Worm (Caenorhabditis elegans) whole organism, mixed stage, embryonic: ENCODE results near the gene K09C6.2.

ENCODE experiments used
- M03D4.4 ChIP-seq: sonication (generic microtip); optimal IDR thresholded peaks from 2 replicates; lab custom pipeline; 2017; ENCODE audit warnings: mild to moderate bottlenecking, missing genetic modification characterization, missing compliant biosample characterization
- bed-3 ChIP-seq: fragments of 200-800 bp; sonication (Bioruptor generic); optimal IDR thresholded peaks from 3 replicates; lab custom pipeline; 2018; ENCODE audit warnings: mild to moderate bottlenecking, missing genetic modification characterization, moderate library complexity, missing compliant biosample characterization
- blmp-1 ChIP-seq: fragments of 150-350 bp; optimal IDR thresholded peaks from 2 replicates; lab custom pipeline; 2014; ENCODE audit warnings: missing biosample characterization, missing genetic modification characterization
- ceh-39 ChIP-seq: fragments of 150-350 bp; optimal IDR thresholded peaks from 2 replicates; lab custom pipeline; 2014; ENCODE audit warnings: missing biosample characterization, missing genetic modification characterization
- ceh-43 ChIP-seq: fragments of 200-800 bp; sonication (Bioruptor generic); optimal IDR thresholded peaks from 2 replicates; lab custom pipeline; 2018; ENCODE audit warnings: mild to moderate bottlenecking, missing genetic modification characterization, moderate library complexity, missing compliant biosample characterization
- ceh-83 ChIP-seq: fragments of 200-800 bp; sonication (Bioruptor generic); optimal IDR thresholded peaks from 2 replicates; lab custom pipeline; 2018; ENCODE audit warnings: mild to moderate bottlenecking, missing genetic modification characterization, missing compliant biosample characterization
- cnd-1 ChIP-seq: fragments of 200-800 bp; sonication (Bioruptor generic); optimal IDR thresholded peaks from 2 replicates; lab custom pipeline; 2018; ENCODE audit warnings: mild to moderate bottlenecking, missing genetic modification characterization, missing compliant biosample characterization
- drap-1 ChIP-seq: fragments of 200-800 bp; sonication (Bioruptor generic); optimal IDR thresholded peaks from 3 replicates; lab custom pipeline; 2018; ENCODE audit warnings: mild to moderate bottlenecking, missing genetic modification characterization, missing compliant biosample characterization
- elt-1 ChIP-seq: sonication (generic microtip); optimal IDR thresholded peaks from 2 replicates; lab custom pipeline; 2017; ENCODE audit warnings: missing genetic modification characterization, mild to moderate bottlenecking, missing compliant biosample characterization, antibody characterized with exemption, moderate library complexity, borderline replicate concordance; ENCODE audit not compliant: insufficient read depth
- elt-3 ChIP-seq: fragments of 150-350 bp; optimal IDR thresholded peaks from 2 replicates; lab custom pipeline; 2014; ENCODE audit warnings: missing biosample characterization, missing genetic modification characterization
- flh-1 ChIP-seq: fragments of 200-800 bp; sonication (Bioruptor generic); optimal IDR thresholded peaks from 2 replicates; lab custom pipeline; 2018; ENCODE audit warnings: mild to moderate bottlenecking, missing genetic modification characterization, moderate library complexity, missing compliant biosample characterization
- ham-2 ChIP-seq: fragments of 200-800 bp; sonication (Bioruptor generic); optimal IDR thresholded peaks from 2 replicates; lab custom pipeline; 2018; ENCODE audit warnings: mild to moderate bottlenecking, missing genetic modification characterization, missing compliant biosample characterization
- hlh-1 ChIP-seq: fragments of 150-350 bp; optimal IDR thresholded peaks from 2 replicates; lab custom pipeline; 2014; ENCODE audit warnings: missing biosample characterization, missing genetic modification reagents, missing genetic modification characterization
- lin-13 ChIP-seq: fragments of 150-350 bp; optimal IDR thresholded peaks from 2 replicates; lab custom pipeline; 2014; ENCODE audit warnings: missing biosample characterization, missing genetic modification characterization
- lin-32 ChIP-seq: fragments of 200-800 bp; sonication (Bioruptor generic); optimal IDR thresholded peaks from 2 replicates; lab custom pipeline; 2018; ENCODE audit warnings: mild to moderate bottlenecking, missing genetic modification characterization, missing compliant biosample characterization
- lsy-2 ChIP-seq: fragments of 150-350 bp; optimal IDR thresholded peaks from 2 replicates; lab custom pipeline; 2014; ENCODE audit warnings: missing biosample characterization, missing genetic modification characterization
- mab-5 ChIP-seq: fragments of 150-350 bp; optimal IDR thresholded peaks from 2 replicates; lab custom pipeline; 2014; ENCODE audit warnings: missing biosample characterization, missing genetic modification characterization
- mep-1 ChIP-seq: fragments of 150-350 bp; optimal IDR thresholded peaks from 2 replicates; lab custom pipeline; 2017; ENCODE audit warnings: missing biosample characterization, missing genetic modification reagents, missing genetic modification characterization, inconsistent platforms
- mls-2 ChIP-seq: sonication (generic microtip); optimal IDR thresholded peaks from 2 replicates; lab custom pipeline; 2016; ENCODE audit warnings: mild to moderate bottlenecking, missing genetic modification characterization, moderate library complexity, missing compliant biosample characterization
- nhr-12 ChIP-seq: fragments of 150-350 bp; optimal IDR thresholded peaks from 2 replicates; lab custom pipeline; 2014; ENCODE audit warnings: missing biosample characterization, missing genetic modification characterization
- nhr-2 ChIP-seq: fragments of 150-350 bp; optimal IDR thresholded peaks from 2 replicates; lab custom pipeline; 2014; ENCODE audit warnings: missing biosample characterization, missing genetic modification characterization
- nhr-237 ChIP-seq: fragments of 150-350 bp; optimal IDR thresholded peaks from 2 replicates; lab custom pipeline; 2014; ENCODE audit warnings: missing biosample characterization, missing genetic modification characterization
- nhr-28 ChIP-seq: fragments of 150-350 bp; optimal IDR thresholded peaks from 2 replicates; lab custom pipeline; 2014; ENCODE audit warnings: missing biosample characterization, missing genetic modification characterization
- nhr-76 ChIP-seq: sonication (generic microtip); optimal IDR thresholded peaks from 2 replicates; lab custom pipeline; 2017; ENCODE audit warnings: missing biosample characterization, missing genetic modification characterization
- pha-4 ChIP-seq: fragments of 150-350 bp; optimal IDR thresholded peaks from 2 replicates; lab custom pipeline; 2018; ENCODE audit warnings: missing biosample characterization, missing genetic modification reagents, missing genetic modification characterization
- sem-2 ChIP-seq: fragments of 200-800 bp; sonication (Bioruptor generic); optimal IDR thresholded peaks from 2 replicates; lab custom pipeline; 2018; ENCODE audit warnings: mild to moderate bottlenecking, missing genetic modification characterization, missing compliant biosample characterization
- snpc-4 ChIP-seq: fragments of 150-350 bp; optimal IDR thresholded peaks from 2 replicates; lab custom pipeline; 2014; ENCODE audit warnings: missing biosample characterization, missing genetic modification characterization
- sptf-1 ChIP-seq: sonication (generic microtip); optimal IDR thresholded peaks from 2 replicates; lab custom pipeline; 2017; ENCODE audit warnings: mild to moderate bottlenecking, missing genetic modification characterization, moderate library complexity, missing compliant biosample characterization
- tbx-8 ChIP-seq: fragments of 200-800 bp; sonication (Bioruptor generic); optimal IDR thresholded peaks from 2 replicates; lab custom pipeline; 2018; ENCODE audit warnings: mild to moderate bottlenecking, missing genetic modification characterization, moderate library complexity, missing compliant biosample characterization
- unc-120 ChIP-seq: sonication (generic microtip); optimal IDR thresholded peaks from 2 replicates; lab custom pipeline; 2017; ENCODE audit warnings: missing genetic modification characterization, missing compliant biosample characterization; ENCODE audit not compliant: poor library complexity, severe bottlenecking
- unc-39 ChIP-seq: fragments of 150-350 bp; optimal IDR thresholded peaks from 2 replicates; lab custom pipeline; 2014; ENCODE audit warnings: missing biosample characterization, missing genetic modification characterization
- unc-62 ChIP-seq: fragments of 150-350 bp; optimal IDR thresholded peaks from 2 replicates; lab custom pipeline; 2014; ENCODE audit warnings: missing biosample characterization, missing genetic modification reagents, missing genetic modification characterization
- zip-8 ChIP-seq: fragments of 150-350 bp; optimal IDR thresholded peaks from 2 replicates; lab custom pipeline; 2014; ENCODE audit warnings: missing biosample characterization, missing genetic modification characterization
- ztf-11 ChIP-seq: fragments of 150-350 bp; optimal IDR thresholded peaks from 2 replicates; lab custom pipeline; 2014; ENCODE audit warnings: missing biosample characterization, missing genetic modification characterization

K09C6.2 gene

DNA sequence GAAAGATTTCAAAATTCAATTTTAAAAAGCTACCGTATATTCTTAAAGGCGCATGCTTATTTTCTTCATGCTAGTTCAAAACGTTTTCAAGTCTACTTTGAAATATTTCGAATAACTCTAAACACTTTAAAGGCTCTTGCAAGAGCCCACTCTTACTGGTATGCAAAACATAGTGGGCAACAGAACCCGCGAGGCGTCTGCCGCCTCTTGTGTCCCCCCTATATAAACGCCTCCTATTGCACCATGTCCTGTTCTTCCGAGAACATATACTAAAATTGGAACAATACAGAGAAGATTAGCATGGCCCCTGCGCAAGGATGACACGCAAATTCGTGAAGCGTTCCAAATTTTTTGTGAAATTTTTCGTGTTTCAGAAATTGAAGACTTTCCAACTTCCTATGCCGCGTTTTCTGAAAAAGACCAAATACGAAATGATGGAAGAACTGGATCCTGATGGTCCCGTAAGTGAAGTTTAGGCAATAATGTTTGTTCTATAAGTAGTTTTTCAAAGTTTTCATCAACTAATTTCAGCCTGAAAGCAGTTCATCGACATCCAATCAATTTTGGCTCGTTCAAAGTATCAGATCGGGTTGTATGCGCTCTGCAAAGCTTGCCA, 2.3 kb downstream of the K09C6.2 start:
- TF ChIP-seq mab-5 (no peak), ceh-83 (GFP tag; lab: Kevin White, UChicago) (peak; percentile 48)

DNA sequence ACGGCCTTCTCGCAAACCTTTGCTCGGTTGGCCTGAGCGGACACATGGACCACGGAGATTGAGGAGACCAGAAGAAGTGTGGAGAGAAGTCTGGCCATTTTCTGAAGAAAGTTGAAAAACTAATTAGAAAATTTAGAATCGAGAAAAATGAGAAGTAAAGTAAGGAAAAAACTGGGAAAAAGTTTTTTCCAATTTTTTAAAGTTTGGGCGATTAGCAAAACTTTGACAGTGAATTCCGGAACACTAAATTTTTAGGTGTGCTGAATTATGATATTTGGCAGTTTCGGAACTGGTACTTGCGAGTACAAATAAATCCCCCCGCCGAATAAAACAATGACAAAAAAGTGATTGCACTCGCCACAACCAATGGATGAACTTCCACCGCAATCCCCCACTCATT, 10.1 kb downstream of the K09C6.2 start, which contains the start of gene T02B11.3:
T02B11.3 (minus strand) TSS at position 101 of the 400 bp plus-strand sequence.
- TF ChIP-seq lsy-2 (tag; lab: Kevin White, UChicago): no peak
- no peak for TF ChIP-seq nhr-2
- no peak for TF ChIP-seq hlh-1 (tag; lab: Kevin White, UChicago)
- no peak for TF ChIP-seq snpc-4 (tag; lab: Kevin White, UChicago)
- no peak for TF ChIP-seq sptf-1 (tag; lab: Kevin White, UChicago)
- TF ChIP-seq nhr-28: no peak
- TF ChIP-seq zip-8: no peak
- no peak for TF ChIP-seq sem-2 (GFP tag; lab: Kevin White, UChicago)

DNA sequence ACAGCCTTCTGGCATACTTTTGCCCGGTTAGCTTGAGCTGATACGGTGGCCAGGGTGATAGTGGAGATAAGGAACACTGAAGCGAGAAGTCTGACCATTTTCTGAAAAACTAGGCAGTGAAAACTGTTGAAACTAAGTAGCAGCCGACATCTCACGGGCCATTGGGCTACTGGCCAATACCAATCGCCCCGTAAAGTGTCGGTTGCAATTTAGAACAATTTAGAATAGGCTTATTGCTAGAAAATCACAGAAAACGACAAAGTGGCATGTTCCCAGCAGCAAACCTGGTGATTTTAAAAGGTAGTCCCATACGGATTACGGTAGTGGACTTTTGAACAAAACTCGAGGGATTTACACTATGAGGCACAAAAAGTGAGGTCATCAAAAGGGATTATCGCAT, 14.4 kb downstream of the K09C6.2 start, which contains the start of gene T02B11.4:
T02B11.4 (minus strand) TSS at position 101 of the 400 bp plus-strand sequence.
- TF ChIP-seq nhr-76 (tag; lab: Kevin White, UChicago) (no peak), hlh-1 (tag; lab: Kevin White, UChicago) (no peak), lin-32 (GFP tag; lab: Kevin White, UChicago) (no peak), mls-2 (no peak), M03D4.4 (no peak), unc-62 (GFP tag; lab: Kevin White, UChicago) (no peak), unc-120 (no peak), nhr-12 (no peak), ham-2 (GFP tag; lab: Kevin White, UChicago) (no peak), nhr-237 (tag; lab: Kevin White, UChicago) (no peak), tbx-8 (GFP tag; lab: Kevin White, UChicago) (no peak), mab-5 (no peak), sem-2 (GFP tag; lab: Kevin White, UChicago) (no peak), lin-13 (tag; lab: Kevin White, UChicago) (no peak), elt-1 (no peak), ceh-83 (GFP tag; lab: Kevin White, UChicago) (no peak), bed-3 (no peak), nhr-28 (no peak), zip-8 (no peak), flh-1 (GFP tag; lab: Kevin White, UChicago) (no peak)

DNA sequence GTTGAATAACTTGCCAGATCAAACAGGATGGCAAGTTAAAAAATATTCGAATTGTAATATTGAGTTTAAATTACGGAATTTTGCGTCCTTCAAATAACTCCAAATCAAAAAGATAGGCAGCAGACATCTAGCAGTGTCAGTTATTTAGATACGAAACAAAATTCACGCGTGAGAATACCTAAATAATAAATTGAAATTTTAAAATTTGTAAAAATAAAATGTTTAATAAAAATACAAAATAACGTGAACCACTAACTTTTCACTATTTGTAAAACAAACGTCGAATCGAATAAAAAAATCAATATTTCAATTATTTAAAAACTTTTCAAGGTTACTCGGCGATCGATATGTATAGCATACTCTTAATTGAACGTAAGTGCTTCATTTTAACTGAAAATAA, 19.3 kb downstream of the K09C6.2 start, which contains the start of gene T02B11.9:
T02B11.9 (plus strand) TSS at position 301 of the 400 bp plus-strand sequence.
- TF ChIP-seq unc-39 (tag; lab: Kevin White, UChicago) (no peak), drap-1 (GFP tag; lab: Kevin White, UChicago) (no peak)

DNA sequence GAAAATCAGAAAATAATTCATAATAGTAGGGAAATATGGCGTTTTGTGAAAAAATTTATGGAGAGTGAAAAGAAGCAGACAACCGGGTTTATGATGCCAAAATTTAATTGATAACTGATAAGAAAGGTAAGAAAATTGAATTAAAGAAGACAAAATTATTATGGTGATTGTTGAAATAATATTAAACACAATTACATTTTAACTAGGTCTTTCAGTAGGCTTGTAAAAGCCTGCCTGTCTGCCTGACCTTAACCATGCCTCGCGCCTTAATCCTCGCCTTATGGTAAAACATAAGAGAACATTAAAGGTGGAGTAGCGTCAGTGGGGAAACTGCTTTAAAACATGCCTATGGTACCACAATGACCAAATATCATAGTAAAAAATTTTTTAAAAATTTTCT, 21.9 kb downstream of the K09C6.2 start, which contains the start of gene T02B11.8:
T02B11.8 (minus strand) TSS at position 101 of the 400 bp plus-strand sequence.
- TF ChIP-seq ztf-11 (tag; lab: Kevin White, UChicago): no peak
- no peak for TF ChIP-seq pha-4 (tag; lab: Kevin White, UChicago)
- no peak for TF ChIP-seq elt-3 (tag; lab: Kevin White, UChicago)
- TF ChIP-seq snpc-4 (tag; lab: Kevin White, UChicago): no peak
- TF ChIP-seq mep-1 (tag; lab: Kevin White, UChicago): no peak
- TF ChIP-seq mls-2: no peak
- no peak for TF ChIP-seq lin-32 (GFP tag; lab: Kevin White, UChicago)
- no peak for TF ChIP-seq unc-120
- TF ChIP-seq elt-1: no peak
- TF ChIP-seq ceh-39 (tag; lab: Kevin White, UChicago): no peak
- no peak for TF ChIP-seq M03D4.4
- TF ChIP-seq nhr-2: no peak
- no peak for TF ChIP-seq blmp-1 (tag; lab: Kevin White, UChicago)
- no peak for TF ChIP-seq flh-1 (GFP tag; lab: Kevin White, UChicago)
- TF ChIP-seq mab-5: no peak
- TF ChIP-seq nhr-237 (tag; lab: Kevin White, UChicago): no peak
- TF ChIP-seq cnd-1 (tag; lab: Kevin White, UChicago): no peak
- TF ChIP-seq sptf-1 (tag; lab: Kevin White, UChicago): no peak
- TF ChIP-seq ceh-43 (GFP tag; lab: Kevin White, UChicago): no peak
